Fruit fly (Drosophila melanogaster) whole organism, wandering third instar larva: Measurements from ENCODE around the gene Tpr2.

ENCODE experiments used
- Dfd ChIP-seq: fragments of >200 bp; optimal IDR thresholded peaks from 2 replicates; lab custom pipeline; 2017; ENCODE audit warnings: missing biosample characterization, missing genetic modification characterization
- Hr78 ChIP-seq: fragments of >200 bp; optimal IDR thresholded peaks from 2 replicates; lab custom pipeline; 2017; ENCODE audit warnings: missing biosample characterization, missing genetic modification characterization
- Mio ChIP-seq: sonication (Bioruptor generic); optimal IDR thresholded peaks from 2 replicates; lab custom pipeline; 2016; ENCODE audit warnings: missing biosample characterization, missing genetic modification characterization
- Myc ChIP-seq: fragments of >200 bp; optimal IDR thresholded peaks from 2 replicates; lab custom pipeline; 2017
- h ChIP-seq: fragments of 200-800 bp; sonication (Bioruptor generic); optimal IDR thresholded peaks from 3 replicates; lab custom pipeline; 2016; ENCODE audit warnings: missing biosample characterization, mild to moderate bottlenecking, missing genetic modification characterization
- tai ChIP-seq: sonication (Bioruptor generic); optimal IDR thresholded peaks from 2 replicates; lab custom pipeline; 2016; ENCODE audit warnings: missing biosample characterization, missing genetic modification characterization

DNA sequence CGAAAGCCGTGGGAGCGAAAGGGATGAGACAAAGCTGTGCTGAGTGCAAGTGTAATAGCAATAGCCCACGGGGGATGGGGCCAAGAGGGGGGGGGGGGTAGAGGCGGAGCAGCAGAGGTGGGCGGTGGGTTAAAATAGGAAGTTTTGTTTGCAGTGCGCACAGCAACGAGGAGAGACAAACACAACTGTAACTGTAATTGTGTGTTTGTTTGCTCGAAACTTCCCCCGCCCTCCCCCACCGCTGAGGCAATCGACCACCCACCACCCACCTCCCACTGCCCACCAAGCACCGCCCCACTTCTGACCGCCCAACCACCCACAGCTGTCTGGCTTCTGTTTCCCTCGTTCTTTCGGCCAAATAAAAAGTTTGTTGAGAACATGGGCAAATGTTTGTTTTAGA, 49.4 kb downstream of the Tpr2 start:
- TF ChIP-seq Mio (no peak), Dfd (GFP tag; lab: Kevin White, UChicago) (peak; percentile 2), h (GFP tag; lab: Kevin White, UChicago) (no peak), tai (GFP tag; lab: Kevin White, UChicago) (no peak), Myc (lab: Kevin White, UChicago) (no peak), Hr78 (GFP tag; lab: Kevin White, UChicago) (no peak)
